Worm (Caenorhabditis elegans): ENCODE results near the gene H23L24.1.
"Not testable (repeated sequence)": the region's sequence is repeated elsewhere in the genome, so short reads cannot be mapped to it uniquely, and the experiment has no call there.

Gene H23L24.1

DNA sequence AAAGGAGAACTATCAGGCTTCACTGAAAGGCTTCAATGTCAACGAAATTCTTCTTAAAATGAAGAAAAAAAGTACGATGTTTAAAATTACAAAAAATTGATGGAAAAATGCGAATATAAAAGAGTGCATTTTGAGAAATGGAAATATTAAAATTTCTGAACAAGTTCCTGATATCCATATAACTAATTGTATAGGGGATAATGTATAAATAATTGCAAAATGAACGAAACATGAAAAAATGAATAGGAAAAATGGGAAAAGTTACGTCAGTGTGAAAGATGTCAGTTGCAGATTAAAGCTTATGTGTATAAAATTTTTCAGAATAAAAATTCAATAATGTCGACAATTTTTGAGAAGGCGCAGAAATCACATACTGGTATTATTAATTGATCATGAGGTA lies 10.2 kb upstream of the H23L24.1 start:
- TF ChIP-seq tlp-1 (tag; optimal IDR thresholded peaks at IDR 0.05) (no peak), egl-27 (tag; optimal IDR thresholded peaks at IDR 0.05) (no peak), aha-1 (tag; optimal IDR thresholded peaks at IDR 0.05) (no peak), unc-62 (GFP tag; optimal IDR thresholded peaks at IDR 0.05) (no peak), C34B4.2 (tag; optimal IDR thresholded peaks at IDR 0.05) (no peak), nhr-20 (tag; optimal IDR thresholded peaks at IDR 0.05) (no peak)

DNA sequence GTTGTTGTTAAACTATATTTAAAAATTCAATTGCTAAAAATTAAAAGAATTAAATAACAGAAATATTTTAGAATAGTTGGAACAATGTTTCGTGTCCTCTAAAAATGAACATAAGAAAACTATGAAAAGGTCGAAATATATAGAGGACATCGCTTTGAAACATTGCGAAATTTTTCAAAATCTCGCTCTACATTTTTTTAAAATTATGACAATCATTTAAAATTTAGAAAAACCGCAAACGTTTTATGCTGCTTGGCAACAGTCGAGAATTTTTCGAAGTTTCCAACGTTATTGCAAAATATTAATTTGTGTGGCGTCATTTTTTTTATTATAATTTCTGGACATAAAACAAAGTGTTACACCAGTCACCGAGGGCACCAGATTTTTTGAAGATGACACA lies 3.2 kb upstream of the H23L24.1 start, which contains the start of the genes parg-2 and ipla-5:
parg-2 (minus strand) TSS at position 101 of the 400 bp plus-strand sequence.
ipla-5 (plus strand) TSS at position 216 of the 400 bp plus-strand sequence.
- TF ChIP-seq nhr-85 (tag); F16B12.6 (tag; optimal IDR thresholded peaks at IDR 0.05); C16A3.4 (tag; optimal IDR thresholded peaks at IDR 0.05): not testable (repeated sequence)

DNA sequence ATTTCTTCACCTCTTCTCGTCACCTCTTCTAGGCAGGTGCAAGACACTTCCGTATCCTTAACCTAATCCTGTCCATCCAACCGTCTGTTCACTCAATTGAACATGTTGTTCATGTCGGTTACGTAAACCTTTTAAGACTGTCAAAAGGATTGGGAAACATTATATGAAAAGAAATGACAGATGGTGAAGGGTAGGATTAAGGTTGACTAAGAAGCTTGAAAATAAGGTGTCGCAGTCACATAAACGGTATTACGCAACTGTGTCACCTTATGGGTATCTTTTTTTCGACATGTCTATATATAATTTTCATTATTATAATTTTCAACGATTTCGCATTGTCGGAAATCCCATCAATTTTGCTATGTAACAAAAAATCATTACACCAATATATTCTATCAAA lies 4.5 kb downstream of the H23L24.1 start:
- TF ChIP-seq hpl-2 (GFP tag; optimal IDR thresholded peaks at IDR 0.05) (no peak), lin-35 (GFP tag; optimal IDR thresholded peaks at IDR 0.05) (no peak), jun-1 (tag; optimal IDR thresholded peaks at IDR 0.05) (no peak), nhr-90 (tag; optimal IDR thresholded peaks at IDR 0.05; ENCODE audit: poor library complexity) (no peak), mdl-1 (tag; optimal IDR thresholded peaks at IDR 0.05) (no peak), swsn-7 (tag; optimal IDR thresholded peaks at IDR 0.05) (no peak), alr-1 (tag; optimal IDR thresholded peaks at IDR 0.05; ENCODE audit: borderline replicate concordance) (no peak), ceh-8 (GFP tag; optimal IDR thresholded peaks at IDR 0.05) (no peak), egl-13 (tag; optimal IDR thresholded peaks at IDR 0.05) (no peak), nhr-20 (tag; optimal IDR thresholded peaks at IDR 0.05) (no peak), C04F5.9 (tag; optimal IDR thresholded peaks at IDR 0.05) (no peak), lir-3 (tag; optimal IDR thresholded peaks at IDR 0.05; ENCODE audit: poor library complexity) (no peak), zip-4 (GFP tag; optimal IDR thresholded peaks at IDR 0.05) (no peak), nhr-71 (tag; optimal IDR thresholded peaks at IDR 0.05) (no peak), lin-15B (tag; optimal IDR thresholded peaks at IDR 0.05) (no peak), nhr-84 (tag; optimal IDR thresholded peaks at IDR 0.05) (no peak), ceh-88 (GFP tag; IDR thresholded peaks at IDR 0.05) (no peak), unc-86 (tag; optimal IDR thresholded peaks at IDR 0.05) (no peak)

DNA sequence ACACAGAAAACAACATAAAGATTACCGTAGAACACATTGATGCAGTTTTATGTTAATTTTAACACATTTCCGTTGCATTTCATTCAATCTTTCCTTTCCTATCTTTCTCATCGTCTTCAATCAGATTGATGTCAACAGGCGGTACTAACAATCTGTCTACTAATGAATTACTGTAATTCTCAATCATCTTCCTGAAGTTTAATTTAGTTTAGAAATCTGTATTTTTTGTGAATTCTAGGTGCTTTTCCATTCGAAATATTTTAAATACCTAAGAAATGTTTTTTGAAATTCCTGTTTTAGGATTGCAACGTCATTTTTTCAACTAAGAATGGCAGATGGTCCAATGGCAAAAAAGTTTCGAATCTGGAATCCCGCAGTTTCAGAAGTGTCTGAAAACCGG lies 5.5 kb downstream of the H23L24.1 start, which contains the start of gene F21D5.9:
F21D5.9 (plus strand) TSS at position 301 of the 400 bp plus-strand sequence.
- TF ChIP-seq lin-15B (tag; optimal IDR thresholded peaks at IDR 0.05) (no peak), nhr-84 (tag; optimal IDR thresholded peaks at IDR 0.05) (no peak), ceh-63 (GFP tag; optimal IDR thresholded peaks at IDR 0.05) (no peak), elt-2 (tag; optimal IDR thresholded peaks at IDR 0.05) (no peak), sox-4 (tag; optimal IDR thresholded peaks at IDR 0.05) (no peak), tlp-1 (tag; optimal IDR thresholded peaks at IDR 0.05) (no peak), grh-1 (GFP tag; IDR thresholded peaks at IDR 0.05) (no peak), C34B4.2 (tag; optimal IDR thresholded peaks at IDR 0.05) (no peak), unc-30 (tag; optimal IDR thresholded peaks at IDR 0.05) (no peak), fkh-10 (GFP tag; optimal IDR thresholded peaks at IDR 0.05) (no peak), snu-23 (GFP tag; optimal IDR thresholded peaks at IDR 0.05) (no peak), ceh-88 (GFP tag; IDR thresholded peaks at IDR 0.05) (no peak), nhr-28 (tag; optimal IDR thresholded peaks at IDR 0.05) (no peak), lin-35 (GFP tag; optimal IDR thresholded peaks at IDR 0.05) (no peak), nhr-12 (tag; optimal IDR thresholded peaks at IDR 0.05) (no peak), lsy-2 (tag; optimal IDR thresholded peaks at IDR 0.05) (no peak)

Data from whole organism, L1 larva.